Fruit fly (Drosophila melanogaster): ENCODE data around the gene CG13877.
A peak's percentile ranks its signal among the peaks of the same experiment; 100 is the strongest.

Gene CG13877

dm6 chr3L:262724-263177 is 44.9 kb downstream of the CG13877 start (continued):
- TF ChIP-seq Ets65A (GFP tag) (no peak), CG14860 (GFP tag; IDR thresholded peaks at IDR 0.05; ENCODE audit: partially characterized antibody) (peak; percentile 71), CG4282 (GFP tag; optimal IDR thresholded peaks at IDR 0.05) (no peak), Lhr (GFP tag; optimal IDR thresholded peaks at IDR 0.05) (no peak), CG4617 (GFP tag; optimal IDR thresholded peaks at IDR 0.05; ENCODE audit: borderline replicate concordance) (no peak), CG15479 (GFP tag; optimal IDR thresholded peaks at IDR 0.05) (no peak), dysf (GFP tag; IDR thresholded peaks at IDR 0.05) (no peak), dpn (GFP tag; optimal IDR thresholded peaks at IDR 0.05) (no peak), ewg (GFP tag; optimal IDR thresholded peaks at IDR 0.05) (peak; percentile 70), Max (GFP tag; optimal IDR thresholded peaks at IDR 0.05) (peak; percentile 85), CG13123 (GFP tag; optimal IDR thresholded peaks at IDR 0.05) (no peak), CG17802 (tag; optimal IDR thresholded peaks at IDR 0.05) (no peak), vvl (GFP tag; IDR thresholded peaks at IDR 0.05) (0 out of 2 replicates have a peak, but pooled peaks have one; percentile 17), nerfin-2 (GFP tag; IDR thresholded peaks at IDR 0.05; ENCODE audit: partially characterized antibody) (peak; percentile 75), gfzf (GFP tag; optimal IDR thresholded peaks at IDR 0.05) (no peak), oc (tag; optimal IDR thresholded peaks at IDR 0.05) (no peak), bbx (GFP tag; IDR thresholded peaks at IDR 0.05; ENCODE audit: partially characterized antibody) (peak; percentile 92), chinmo (GFP tag; IDR thresholded peaks at IDR 0.05; ENCODE audit: partially characterized antibody) (peak; percentile 96), unc-4 (GFP tag; IDR thresholded peaks at IDR 0.05; ENCODE audit: partially characterized antibody) (peak; percentile 88), CG2129 (GFP tag; IDR thresholded peaks at IDR 0.05; ENCODE audit: partially characterized antibody) (peak; percentile 67), CG6791 (GFP tag; IDR thresholded peaks at IDR 0.05; ENCODE audit: partially characterized antibody) (peak; percentile 89), amos (GFP tag; IDR thresholded peaks at IDR 0.05; ENCODE audit: partially characterized antibody) (peak; percentile 89), CG30020 (tag; optimal IDR thresholded peaks at IDR 0.05) (no peak), hbn (GFP tag; IDR thresholded peaks at IDR 0.05; ENCODE audit: partially characterized antibody) (peak; percentile 77), Rfx (GFP tag; IDR thresholded peaks at IDR 0.05) (peak; percentile 43; the same call in 1 of the 2 replicates), CG11696 (GFP tag; IDR thresholded peaks at IDR 0.05) (no peak), MESR4 (GFP tag; optimal IDR thresholded peaks at IDR 0.05) (peak; percentile 88), trem (tag; optimal IDR thresholded peaks at IDR 0.05) (peak; percentile 70), YL-1 (GFP tag; optimal IDR thresholded peaks at IDR 0.05) (peak; percentile 85), CG8281 (tag; optimal IDR thresholded peaks at IDR 0.05) (no peak), CG2875 (GFP tag; optimal IDR thresholded peaks at IDR 0.05) (no peak), CG14710 (tag; optimal IDR thresholded peaks at IDR 0.05) (peak; percentile 28), CG9817 (tag; optimal IDR thresholded peaks at IDR 0.05) (no peak), Bteb2 (GFP tag; optimal IDR thresholded peaks at IDR 0.05) (no peak), CG31365 (tag; optimal IDR thresholded peaks at IDR 0.05) (no peak), Opbp (GFP tag; IDR thresholded peaks at IDR 0.05; ENCODE audit: partially characterized antibody) (peak; percentile 84), CG12769 (tag; optimal IDR thresholded peaks at IDR 0.05) (peak; percentile 19), Nf-YB (GFP tag; optimal IDR thresholded peaks at IDR 0.05) (no peak), CG8290 (GFP tag; optimal IDR thresholded peaks at IDR 0.05) (no peak), CG8290 (tag; optimal IDR thresholded peaks at IDR 0.05) (peak in 1 of 2 experiments; percentile 51), exex (tag; optimal IDR thresholded peaks at IDR 0.05) (no peak), Chrac-16 (GFP tag; optimal IDR thresholded peaks at IDR 0.05) (no peak), CG5953 (GFP tag; IDR thresholded peaks at IDR 0.05) (no peak), CG10321 (GFP tag; IDR thresholded peaks at IDR 0.05) (peak; percentile 50; the same call in 1 of the 2 replicates), mirr (GFP tag; optimal IDR thresholded peaks at IDR 0.05) (peak; percentile 26), crp (GFP tag; optimal IDR thresholded peaks at IDR 0.05) (peak in 1 of 2 experiments; percentile 37), ato (GFP tag; IDR thresholded peaks at IDR 0.05; ENCODE audit: partially characterized antibody) (peak; percentile 77), jumu (GFP tag; optimal IDR thresholded peaks at IDR 0.05) (no peak), D19B (GFP tag; optimal IDR thresholded peaks at IDR 0.05) (no peak)
